Worm (Caenorhabditis elegans) whole organism, late embryonic: ENCODE data around the gene F10G2.4.
"Not testable (repeated sequence)": the region's sequence is repeated elsewhere in the genome, so short reads cannot be mapped to it uniquely, and the experiment has no call there.

ENCODE experiments used
- C08G9.2 ChIP-seq: sonication (generic microtip); optimal IDR thresholded peaks from 2 replicates; lab custom pipeline; 2016; ENCODE audit warnings: mild to moderate bottlenecking, missing genetic modification characterization, moderate library complexity, missing compliant biosample characterization
- C38D4.7 ChIP-seq: fragments of 200-800 bp; sonication (Bioruptor generic); optimal IDR thresholded peaks from 2 replicates; lab custom pipeline; 2018; ENCODE audit warnings: mild to moderate bottlenecking, missing genetic modification characterization, moderate library complexity, missing compliant biosample characterization
- F13H6.1 ChIP-seq: sonication (generic microtip); optimal IDR thresholded peaks from 2 replicates; lab custom pipeline; 2016; ENCODE audit warnings: missing genetic modification characterization, missing compliant biosample characterization
- K02D7.2 ChIP-seq: sonication (generic microtip); optimal IDR thresholded peaks from 2 replicates; lab custom pipeline; 2017; ENCODE audit warnings: mild to moderate bottlenecking, missing genetic modification characterization, missing compliant biosample characterization
- K09A11.1 ChIP-seq: sonication (generic microtip); optimal IDR thresholded peaks from 2 replicates; lab custom pipeline; 2017; ENCODE audit warnings: antibody characterized with exemption, mild to moderate bottlenecking, missing genetic modification characterization, missing compliant biosample characterization; ENCODE audit not compliant: insufficient read depth
- Y22D7AL.16 ChIP-seq: sonication (generic microtip); optimal IDR thresholded peaks from 2 replicates; lab custom pipeline; 2016; ENCODE audit warnings: missing genetic modification characterization, missing compliant biosample characterization
- ahr-1 ChIP-seq: sonication (generic microtip); optimal IDR thresholded peaks from 2 replicates; lab custom pipeline; 2016; ENCODE audit warnings: missing genetic modification characterization, missing compliant biosample characterization
- ama-1 ChIP-seq: fragments of 150-350 bp; optimal IDR thresholded peaks from 2 replicates; lab custom pipeline; 2014
- ceh-2 ChIP-seq: sonication (generic microtip); optimal IDR thresholded peaks from 2 replicates; lab custom pipeline; 2016; ENCODE audit warnings: missing genotype, missing genetic modification characterization, missing compliant biosample characterization
- ceh-22 ChIP-seq: sonication (generic microtip); optimal IDR thresholded peaks from 2 replicates; lab custom pipeline; 2017; ENCODE audit warnings: missing biosample characterization, missing genetic modification characterization
- ceh-31 ChIP-seq: sonication (generic microtip); optimal IDR thresholded peaks from 2 replicates; lab custom pipeline; 2016; ENCODE audit warnings: missing genetic modification characterization, missing compliant biosample characterization
- ceh-34 ChIP-seq: sonication (generic microtip); optimal IDR thresholded peaks from 2 replicates; lab custom pipeline; 2016; ENCODE audit warnings: mild to moderate bottlenecking, missing genetic modification characterization, missing compliant biosample characterization
- ceh-48 ChIP-seq: sonication (generic microtip); optimal IDR thresholded peaks from 2 replicates; lab custom pipeline; 2016; ENCODE audit warnings: missing genetic modification characterization, inconsistent platforms, missing compliant biosample characterization
- ceh-9 ChIP-seq: sonication (generic microtip); optimal IDR thresholded peaks from 2 replicates; lab custom pipeline; 2016; ENCODE audit warnings: mild to moderate bottlenecking, missing genetic modification characterization, inconsistent platforms, missing compliant biosample characterization
- che-1 ChIP-seq: sonication (generic microtip); optimal IDR thresholded peaks from 2 replicates; lab custom pipeline; 2016; ENCODE audit warnings: mild to moderate bottlenecking, missing genetic modification characterization, missing compliant biosample characterization
- dmd-4 ChIP-seq: sonication (generic microtip); optimal IDR thresholded peaks from 2 replicates; lab custom pipeline; 2016; ENCODE audit warnings: borderline replicate concordance, missing genetic modification characterization, missing compliant biosample characterization
- dve-1 ChIP-seq: sonication (generic microtip); optimal IDR thresholded peaks from 2 replicates; lab custom pipeline; 2017; ENCODE audit warnings: antibody characterized with exemption, mild to moderate bottlenecking, missing genetic modification characterization, missing compliant biosample characterization
- elt-2 ChIP-seq: sonication (generic microtip); optimal IDR thresholded peaks from 2 replicates; lab custom pipeline; 2016; ENCODE audit warnings: missing genetic modification reagents, missing genetic modification characterization, missing compliant biosample characterization
- ets-4 ChIP-seq: sonication (generic microtip); optimal IDR thresholded peaks from 2 replicates; lab custom pipeline; 2016; ENCODE audit warnings: missing genetic modification characterization, missing compliant biosample characterization
- fkh-10 ChIP-seq: fragments of 150-350 bp; optimal IDR thresholded peaks from 2 replicates; lab custom pipeline; 2014; ENCODE audit warnings: missing biosample characterization, missing genetic modification reagents, missing genetic modification characterization
- gmeb-2 ChIP-seq: sonication (generic microtip); optimal IDR thresholded peaks from 2 replicates; lab custom pipeline; 2016; ENCODE audit warnings: missing genetic modification characterization, inconsistent platforms, missing compliant biosample characterization
- hlh-30 ChIP-seq: sonication (generic microtip); optimal IDR thresholded peaks from 2 replicates; lab custom pipeline; 2017; ENCODE audit warnings: antibody characterized with exemption, missing genetic modification characterization, missing compliant biosample characterization; ENCODE audit not compliant: insufficient read depth
- hlh-6 ChIP-seq: sonication (generic microtip); optimal IDR thresholded peaks from 2 replicates; lab custom pipeline; 2016; ENCODE audit warnings: missing genotype, missing genetic modification characterization, missing compliant biosample characterization
- hlh-8 ChIP-seq: sonication (generic microtip); optimal IDR thresholded peaks from 2 replicates; lab custom pipeline; 2016; ENCODE audit warnings: missing genotype, missing genetic modification characterization, missing compliant biosample characterization
- lim-6 ChIP-seq: sonication (generic microtip); optimal IDR thresholded peaks from 2 replicates; lab custom pipeline; 2016; ENCODE audit warnings: missing genetic modification characterization, missing compliant biosample characterization
- lin-11 ChIP-seq: fragments of 200-800 bp; sonication (Bioruptor generic); optimal IDR thresholded peaks from 2 replicates; lab custom pipeline; 2018; ENCODE audit warnings: mild to moderate bottlenecking, missing genetic modification characterization, missing compliant biosample characterization
- odd-2 ChIP-seq: sonication (generic microtip); optimal IDR thresholded peaks from 2 replicates; lab custom pipeline; 2017; ENCODE audit warnings: antibody characterized with exemption, mild to moderate bottlenecking, missing genetic modification characterization, missing compliant biosample characterization
- pag-3 ChIP-seq: sonication (generic microtip); optimal IDR thresholded peaks from 2 replicates; lab custom pipeline; 2016; ENCODE audit warnings: missing compliant biosample characterization, missing genetic modification characterization, borderline replicate concordance
- pat-9 ChIP-seq: fragments of 200-800 bp; sonication (Bioruptor generic); optimal IDR thresholded peaks from 2 replicates; lab custom pipeline; 2018; ENCODE audit warnings: mild to moderate bottlenecking, missing genetic modification characterization, moderate library complexity, missing compliant biosample characterization
- pqm-1 ChIP-seq: sonication (generic microtip); optimal IDR thresholded peaks from 2 replicates; lab custom pipeline; 2016; ENCODE audit warnings: missing genetic modification characterization, missing compliant biosample characterization
- ref-2 ChIP-seq: sonication (generic microtip); optimal IDR thresholded peaks from 2 replicates; lab custom pipeline; 2016; ENCODE audit warnings: missing genetic modification characterization, missing compliant biosample characterization
- rnt-1 ChIP-seq: sonication (generic microtip); optimal IDR thresholded peaks from 2 replicates; lab custom pipeline; 2016; ENCODE audit warnings: missing genetic modification characterization, missing compliant biosample characterization
- sdc-2 ChIP-seq: sonication (generic microtip); optimal IDR thresholded peaks from 2 replicates; lab custom pipeline; 2016; ENCODE audit warnings: missing genotype, missing genetic modification characterization, missing compliant biosample characterization
- sox-2 ChIP-seq: fragments of 200-800 bp; sonication (Bioruptor generic); IDR thresholded peaks from 2 replicates; pipeline ENCODE4 v1.3.6; 2022; ENCODE audit warnings: missing genetic modification reagents, missing genetic modification characterization, missing compliant biosample characterization
- tbx-7 ChIP-seq: sonication (generic microtip); optimal IDR thresholded peaks from 2 replicates; lab custom pipeline; 2016; ENCODE audit warnings: missing genotype, missing genetic modification characterization, missing compliant biosample characterization
- ttx-3 ChIP-seq: sonication (generic microtip); optimal IDR thresholded peaks from 2 replicates; lab custom pipeline; 2016; ENCODE audit warnings: missing genetic modification reagents, missing genetic modification characterization, missing compliant biosample characterization
- unc-3 ChIP-seq, 2 experiments: fragments of 200-800 bp in 1 of 2; sonication (Bioruptor generic) in 1 of 2; sonication (generic microtip) in 1 of 2; conservative IDR thresholded peaks in 1 of 2; optimal IDR thresholded peaks in 1 of 2; 2 replicates each; pipeline versions ENCODE4 v1.3.6 to Lab custom; 2016 to 2022; ENCODE audit warnings: missing compliant biosample characterization in 2 of 2, missing genetic modification characterization in 2 of 2, missing genetic modification reagents in 1 of 2
- unc-42 ChIP-seq: sonication (generic microtip); optimal IDR thresholded peaks from 2 replicates; lab custom pipeline; 2016; ENCODE audit warnings: missing genotype, missing genetic modification characterization, missing compliant biosample characterization
- zip-5 ChIP-seq: sonication (generic microtip); optimal IDR thresholded peaks from 2 replicates; lab custom pipeline; 2016; ENCODE audit warnings: missing genetic modification characterization, missing compliant biosample characterization

F10G2.4 gene

ce11 chrV:7341942-7342341 is 14.9 kb downstream of the F10G2.4 start, which contains the start of the genes nhr-263 and nhr-148:
Gene nhr-263 (minus strand): TSS chrV:7342042.
Gene nhr-148 (plus strand): TSS chrV:7342156.
- TF ChIP-seq ceh-31 (tag; lab: Kevin White, UChicago): no peak
- TF ChIP-seq tbx-7 (tag; lab: Kevin White, UChicago): no peak
- no peak for TF ChIP-seq ama-1 (lab: Kevin White, UChicago)
- TF ChIP-seq lin-11: no peak

- no peak for TF ChIP-seq ref-2 (tag; lab: Kevin White, UChicago)
- no peak for TF ChIP-seq ceh-31 (tag; lab: Kevin White, UChicago)
- TF ChIP-seq C08G9.2 (tag; lab: Kevin White, UChicago): no peak
- no peak for TF ChIP-seq ceh-2 (tag; lab: Kevin White, UChicago)
- TF ChIP-seq hlh-8 (tag; lab: Kevin White, UChicago): no peak
- no peak for TF ChIP-seq hlh-6
- TF ChIP-seq che-1 (tag; lab: Kevin White, UChicago): no peak
- no peak for TF ChIP-seq gmeb-2 (tag; lab: Kevin White, UChicago)
- no peak for TF ChIP-seq tbx-7 (tag; lab: Kevin White, UChicago)
- TF ChIP-seq dve-1 (tag; lab: Kevin White, UChicago): no peak
- no peak for TF ChIP-seq elt-2 (tag; lab: Kevin White, UChicago)
- no peak for TF ChIP-seq K02D7.2 (tag; lab: Kevin White, UChicago)
- TF ChIP-seq unc-42 (tag; lab: Kevin White, UChicago): no peak
- TF ChIP-seq sox-2: no peak
These were observed 16.5 kb downstream of the F10G2.4 start, which contains the start of gene srh-244 for ce11 chrV:7343522-7343921. Gene srh-244 (plus strand): TSS chrV:7343822.

ce11 chrV:7345494-7345893 is 18.5 kb downstream of the F10G2.4 start, which contains the start of gene nhr-147:
Gene nhr-147 (plus strand): TSS chrV:7345794.
- TF ChIP-seq hlh-30 (tag; lab: Kevin White, UChicago); lin-11; tbx-7 (tag; lab: Kevin White, UChicago): not testable (repeated sequence)

ce11 chrV:7349541-7349940 is 22.5 kb downstream of the F10G2.4 start, which contains the start of gene nhr-149:
Gene nhr-149 (minus strand): TSS chrV:7349641.
- TF ChIP-seq ceh-34 (tag; lab: Kevin White, UChicago): no peak
- TF ChIP-seq pqm-1: no peak
- TF ChIP-seq C08G9.2 (tag; lab: Kevin White, UChicago): no peak
- no peak for TF ChIP-seq hlh-6
- TF ChIP-seq sox-2: no peak
- TF ChIP-seq pag-3 (tag; lab: Kevin White, UChicago): no peak
- no peak for TF ChIP-seq ceh-22 (tag; lab: Kevin White, UChicago)
- TF ChIP-seq odd-2 (tag; lab: Kevin White, UChicago): no peak
- no peak for TF ChIP-seq Y22D7AL.16 (tag; lab: Kevin White, UChicago)
- TF ChIP-seq ttx-3 (tag; lab: Kevin White, UChicago): no peak
- TF ChIP-seq ceh-48 (tag; lab: Kevin White, UChicago): no peak
- TF ChIP-seq sdc-2: no peak
- no peak for TF ChIP-seq C38D4.7 (GFP tag; lab: Kevin White, UChicago)
- TF ChIP-seq, all 69 proteins: peak for 0

- no peak for TF ChIP-seq rnt-1 (tag; lab: Kevin White, UChicago)
- no peak for TF ChIP-seq ttx-3 (tag; lab: Kevin White, UChicago)
- no peak for TF ChIP-seq fkh-10
- TF ChIP-seq zip-5 (tag; lab: Kevin White, UChicago): no peak
- no peak for TF ChIP-seq F13H6.1
- no peak for TF ChIP-seq pat-9 (tag; lab: Kevin White, UChicago)
- no peak for TF ChIP-seq ceh-22 (tag; lab: Kevin White, UChicago)
- no peak for TF ChIP-seq ceh-9 (tag; lab: Kevin White, UChicago)
- no peak for TF ChIP-seq lim-6 (tag; lab: Kevin White, UChicago)
- TF ChIP-seq unc-3 (GFP tag; conservative IDR thresholded peaks at IDR 0.05; lab: Robert Waterston, UW): no peak
- TF ChIP-seq unc-3 (tag; optimal IDR thresholded peaks at IDR 0.05; lab: Kevin White, UChicago): no peak
- no peak for TF ChIP-seq dmd-4 (tag; lab: Kevin White, UChicago)
- TF ChIP-seq K09A11.1 (tag; lab: Kevin White, UChicago): no peak
- no peak for TF ChIP-seq ceh-48 (tag; lab: Kevin White, UChicago)
- no peak for TF ChIP-seq ets-4 (tag; lab: Kevin White, UChicago)
- TF ChIP-seq ahr-1 (tag; lab: Kevin White, UChicago): no peak
These were observed 25.4 kb downstream of the F10G2.4 start, which contains the start of the genes srh-231 and srh-275 for ce11 chrV:7352186-7353053. Gene srh-231 (minus strand): TSS chrV:7352236. Gene srh-275 (plus strand): TSS chrV:7353003.
